Fruit fly (Drosophila melanogaster) whole organism, embryonic: ENCODE data around the gene Crtc.
A peak's percentile ranks its signal among the peaks of the same experiment; 100 is the strongest.

Experiments
- Aef1 ChIP-seq: fragments of 200-800 bp; sonication (Bioruptor generic); IDR thresholded peaks from 3 replicates; pipeline ENCODE4 v1.3.6; 2022; ENCODE audit warnings: missing biosample characterization, missing genetic modification characterization
- Asciz ChIP-seq: fragments of 200-800 bp; sonication (Bioruptor generic); optimal IDR thresholded peaks from 2 replicates; lab custom pipeline; 2017; ENCODE audit warnings: missing biosample characterization, mild to moderate bottlenecking, missing genetic modification characterization, missing genetic modification reagents
- BtbVII ChIP-seq: fragments of 200-800 bp; sonication (Bioruptor generic); optimal IDR thresholded peaks from 3 replicates; lab custom pipeline; 2017; ENCODE audit warnings: missing biosample characterization, mild to moderate bottlenecking, missing genetic modification characterization
- CG10267 ChIP-seq: fragments of 200-800 bp; sonication (Bioruptor generic); optimal IDR thresholded peaks from 2 replicates; lab custom pipeline; 2018; ENCODE audit warnings: missing biosample characterization, mild to moderate bottlenecking, missing genetic modification characterization, moderate library complexity
- CG10366 ChIP-seq: fragments of 200-800 bp; sonication (Bioruptor generic); IDR thresholded peaks from 2 replicates; pipeline ENCODE4 v1.3.6; 2022; ENCODE audit warnings: missing biosample characterization, missing genetic modification characterization
- CG11696 ChIP-seq: fragments of 200-800 bp; sonication (Bioruptor generic); IDR thresholded peaks from 2 replicates; pipeline ENCODE4 v1.3.6; 2022; ENCODE audit warnings: missing biosample characterization, missing genetic modification characterization
- CG13424 ChIP-seq: fragments of 200-800 bp; sonication (Bioruptor generic); optimal IDR thresholded peaks from 2 replicates; lab custom pipeline; 2019; ENCODE audit warnings: missing biosample characterization, mild to moderate bottlenecking, missing genetic modification characterization, moderate library complexity
- CG13894 ChIP-seq: fragments of 200-800 bp; sonication (Bioruptor generic); optimal IDR thresholded peaks from 3 replicates; lab custom pipeline; 2018; ENCODE audit warnings: missing biosample characterization, mild to moderate bottlenecking, missing genetic modification characterization, moderate library complexity
- CG16813 ChIP-seq: fragments of 200-800 bp; sonication (Bioruptor generic); IDR thresholded peaks from 3 replicates; pipeline ENCODE4 v1.3.6; 2022; ENCODE audit warnings: missing biosample characterization, missing genetic modification characterization; ENCODE audit not compliant: partially characterized antibody
- CG17612 ChIP-seq: fragments of 200-800 bp; sonication (Bioruptor generic); IDR thresholded peaks from 2 replicates; pipeline ENCODE4 v1.3.6; 2022; ENCODE audit warnings: missing biosample characterization, missing genetic modification characterization
- CG2202 ChIP-seq: fragments of 200-800 bp; sonication (Bioruptor generic); optimal IDR thresholded peaks from 2 replicates; lab custom pipeline; 2018; ENCODE audit warnings: missing biosample characterization, mild to moderate bottlenecking, missing genetic modification characterization
- CG32532 ChIP-seq: fragments of 200-800 bp; sonication (Bioruptor generic); IDR thresholded peaks from 2 replicates; pipeline ENCODE4 v1.3.6; 2022; ENCODE audit warnings: missing biosample characterization, missing genetic modification characterization
- CG6683 ChIP-seq: fragments of 200-800 bp; sonication (Bioruptor generic); optimal IDR thresholded peaks from 2 replicates; lab custom pipeline; 2017; ENCODE audit warnings: missing biosample characterization, mild to moderate bottlenecking, missing genetic modification characterization, missing genetic modification reagents
- CG6689 ChIP-seq: fragments of 200-800 bp; sonication (Bioruptor generic); IDR thresholded peaks from 2 replicates; pipeline ENCODE4 v1.3.6; 2022; ENCODE audit warnings: missing biosample characterization, missing genetic modification characterization
- CG7357 ChIP-seq: fragments of 200-800 bp; sonication (Bioruptor generic); IDR thresholded peaks from 3 replicates; pipeline ENCODE4 v1.3.6; 2022; ENCODE audit warnings: missing biosample characterization, missing genetic modification characterization
- CG7556 ChIP-seq: fragments of 200-800 bp; sonication (Bioruptor generic); optimal IDR thresholded peaks from 2 replicates; lab custom pipeline; 2017; ENCODE audit warnings: missing biosample characterization, mild to moderate bottlenecking, missing genetic modification characterization
- CG7839 ChIP-seq: fragments of 200-800 bp; sonication (Bioruptor generic); optimal IDR thresholded peaks from 3 replicates; lab custom pipeline; 2018; ENCODE audit warnings: missing biosample characterization, mild to moderate bottlenecking, missing genetic modification characterization, moderate library complexity
- CG9437 ChIP-seq: fragments of 200-800 bp; sonication (Bioruptor generic); optimal IDR thresholded peaks from 2 replicates; lab custom pipeline; 2018; ENCODE audit warnings: missing biosample characterization, mild to moderate bottlenecking, missing genetic modification characterization
- CoRest ChIP-seq: fragments of 200-800 bp; sonication (Bioruptor generic); optimal IDR thresholded peaks from 3 replicates; lab custom pipeline; 2018; ENCODE audit warnings: missing biosample characterization, mild to moderate bottlenecking, missing genetic modification characterization, moderate library complexity
- Dek ChIP-seq: fragments of 200-800 bp; sonication (Bioruptor generic); optimal IDR thresholded peaks from 3 replicates; lab custom pipeline; 2019; ENCODE audit warnings: missing biosample characterization, mild to moderate bottlenecking, missing genetic modification characterization, moderate library complexity
- Doc2 ChIP-seq: fragments of 200-800 bp; sonication (Bioruptor generic); IDR thresholded peaks from 2 replicates; pipeline ENCODE4 v1.3.6; 2022; ENCODE audit warnings: missing biosample characterization, missing genetic modification characterization
- Drgx ChIP-seq: fragments of 200-800 bp; sonication (Bioruptor generic); IDR thresholded peaks from 2 replicates; pipeline ENCODE4 v1.3.6; 2022; ENCODE audit warnings: missing biosample characterization, missing genetic modification characterization
- ERR ChIP-seq: fragments of 200-800 bp; sonication (Bioruptor generic); optimal IDR thresholded peaks from 2 replicates; lab custom pipeline; 2016; ENCODE audit warnings: missing biosample characterization, missing genetic modification characterization
- Ets65A ChIP-seq: fragments of 200-800 bp; sonication (Bioruptor generic); peaks from one replicate; lab custom pipeline; 2016; ENCODE audit warnings: missing biosample characterization, missing genetic modification characterization
- Lpt ChIP-seq: fragments of >200 bp; optimal IDR thresholded peaks from 2 replicates; lab custom pipeline; 2018; ENCODE audit warnings: missing biosample characterization, missing genetic modification characterization
- MBD-R2 ChIP-seq: fragments of 200-800 bp; sonication (Bioruptor generic); IDR thresholded peaks from 2 replicates; pipeline ENCODE4 v1.3.6; 2022; ENCODE audit warnings: missing biosample characterization, missing genetic modification characterization
- Max ChIP-seq: fragments of 200-800 bp; sonication (Bioruptor generic); optimal IDR thresholded peaks from 2 replicates; lab custom pipeline; 2016; ENCODE audit warnings: missing biosample characterization, mild to moderate bottlenecking, missing genetic modification characterization
- Trl ChIP-seq, 3 experiments: fragments of >200 bp in 2 of 3; fragments of 200-800 bp in 1 of 3; sonication (Bioruptor generic) in 1 of 3; optimal IDR thresholded peaks; 2 replicates in 1 of 3; 3 replicates in 2 of 3; lab custom pipeline; 2016 to 2017; ENCODE audit warnings: missing biosample characterization in 1 of 3, missing genetic modification characterization in 1 of 3
- Vsx1 ChIP-seq: fragments of 200-800 bp; sonication (Bioruptor generic); optimal IDR thresholded peaks from 2 replicates; lab custom pipeline; 2017; ENCODE audit warnings: missing biosample characterization, mild to moderate bottlenecking, missing genetic modification characterization, missing genetic modification reagents
- az2 ChIP-seq: fragments of 200-800 bp; sonication (Bioruptor generic); optimal IDR thresholded peaks from 3 replicates; lab custom pipeline; 2016; ENCODE audit warnings: missing biosample characterization, missing genetic modification characterization
- cas ChIP-seq: fragments of 200-800 bp; sonication (Bioruptor generic); IDR thresholded peaks from 2 replicates; pipeline ENCODE4 v1.3.6; 2022; ENCODE audit warnings: missing biosample characterization, missing genetic modification characterization
- corto ChIP-seq: fragments of 200-800 bp; sonication (Bioruptor generic); optimal IDR thresholded peaks from 2 replicates; lab custom pipeline; 2016; ENCODE audit warnings: missing biosample characterization, mild to moderate bottlenecking, missing genetic modification characterization, moderate library complexity
- croc ChIP-seq: fragments of 200-800 bp; sonication (Bioruptor generic); conservative IDR thresholded peaks from 3 replicates; pipeline ENCODE4 v1.3.6; 2022; ENCODE audit warnings: missing biosample characterization, missing genetic modification characterization
- disco-r ChIP-seq: fragments of 200-800 bp; sonication (Bioruptor generic); optimal IDR thresholded peaks from 2 replicates; lab custom pipeline; 2016; ENCODE audit warnings: missing biosample characterization, missing genetic modification characterization
- dmrt11E ChIP-seq: fragments of 200-800 bp; sonication (Bioruptor generic); optimal IDR thresholded peaks from 3 replicates; lab custom pipeline; 2018; ENCODE audit warnings: missing biosample characterization, mild to moderate bottlenecking, missing genetic modification characterization, moderate library complexity
- dpn ChIP-seq, 2 experiments: fragments of 200-800 bp; sonication (Bioruptor generic); optimal IDR thresholded peaks; 3 replicates each; lab custom pipeline; 2016; ENCODE audit warnings: missing biosample characterization in 2 of 2, missing genetic modification characterization in 2 of 2
- dysf ChIP-seq: fragments of 200-800 bp; sonication (Bioruptor generic); IDR thresholded peaks from 3 replicates; pipeline ENCODE4 v1.3.6; 2022; ENCODE audit warnings: missing biosample characterization, missing genetic modification characterization
- emc ChIP-seq: fragments of 200-800 bp; sonication (Bioruptor generic); optimal IDR thresholded peaks from 2 replicates; lab custom pipeline; 2016; ENCODE audit warnings: missing biosample characterization, missing genetic modification characterization
- fu2 ChIP-seq: fragments of 200-800 bp; sonication (Bioruptor generic); optimal IDR thresholded peaks from 2 replicates; lab custom pipeline; 2016; ENCODE audit warnings: missing biosample characterization, missing genetic modification characterization
- grau ChIP-seq: fragments of 200-800 bp; optimal IDR thresholded peaks from 3 replicates; lab custom pipeline; 2019; ENCODE audit warnings: missing biosample characterization, mild to moderate bottlenecking, missing genetic modification characterization, moderate library complexity
- kah ChIP-seq: fragments of 200-800 bp; sonication (Bioruptor generic); optimal IDR thresholded peaks from 2 replicates; lab custom pipeline; 2018; ENCODE audit warnings: missing biosample characterization, mild to moderate bottlenecking, missing genetic modification characterization
- lilli ChIP-seq: fragments of 200-800 bp; sonication (Bioruptor generic); optimal IDR thresholded peaks from 3 replicates; lab custom pipeline; 2016; ENCODE audit warnings: missing biosample characterization, missing genetic modification characterization
- psq ChIP-seq: fragments of 200-800 bp; sonication (Bioruptor generic); optimal IDR thresholded peaks from 2 replicates; lab custom pipeline; 2017; ENCODE audit warnings: missing biosample characterization, missing genetic modification characterization
- sisA ChIP-seq: fragments of 200-800 bp; sonication (Bioruptor generic); IDR thresholded peaks from 2 replicates; pipeline ENCODE4 v1.3.6; 2022; ENCODE audit warnings: missing biosample characterization, missing genetic modification characterization
- sqz ChIP-seq: fragments of 200-800 bp; sonication (Bioruptor generic); optimal IDR thresholded peaks from 3 replicates; lab custom pipeline; 2018; ENCODE audit warnings: missing biosample characterization, mild to moderate bottlenecking, missing genetic modification characterization
- tgo ChIP-seq: fragments of 200-800 bp; sonication (Bioruptor generic); IDR thresholded peaks from 3 replicates; pipeline ENCODE4 v1.3.6; 2022; ENCODE audit warnings: missing biosample characterization, missing genetic modification characterization
- tx ChIP-seq: fragments of 200-800 bp; sonication (Bioruptor generic); optimal IDR thresholded peaks from 2 replicates; lab custom pipeline; 2016; ENCODE audit warnings: missing biosample characterization, missing genetic modification characterization
- vvl ChIP-seq: fragments of 200-800 bp; sonication (Bioruptor generic); IDR thresholded peaks from 2 replicates; pipeline ENCODE4 v1.3.6; 2022; ENCODE audit warnings: missing biosample characterization, missing genetic modification characterization
- wdn ChIP-seq: fragments of 200-800 bp; sonication (Bioruptor generic); IDR thresholded peaks from 2 replicates; pipeline ENCODE4 v1.3.6; 2022; ENCODE audit warnings: missing biosample characterization, missing genetic modification characterization
- yki ChIP-seq: fragments of >200 bp; optimal IDR thresholded peaks from 3 replicates; lab custom pipeline; 2018

The Crtc gene

DNA sequence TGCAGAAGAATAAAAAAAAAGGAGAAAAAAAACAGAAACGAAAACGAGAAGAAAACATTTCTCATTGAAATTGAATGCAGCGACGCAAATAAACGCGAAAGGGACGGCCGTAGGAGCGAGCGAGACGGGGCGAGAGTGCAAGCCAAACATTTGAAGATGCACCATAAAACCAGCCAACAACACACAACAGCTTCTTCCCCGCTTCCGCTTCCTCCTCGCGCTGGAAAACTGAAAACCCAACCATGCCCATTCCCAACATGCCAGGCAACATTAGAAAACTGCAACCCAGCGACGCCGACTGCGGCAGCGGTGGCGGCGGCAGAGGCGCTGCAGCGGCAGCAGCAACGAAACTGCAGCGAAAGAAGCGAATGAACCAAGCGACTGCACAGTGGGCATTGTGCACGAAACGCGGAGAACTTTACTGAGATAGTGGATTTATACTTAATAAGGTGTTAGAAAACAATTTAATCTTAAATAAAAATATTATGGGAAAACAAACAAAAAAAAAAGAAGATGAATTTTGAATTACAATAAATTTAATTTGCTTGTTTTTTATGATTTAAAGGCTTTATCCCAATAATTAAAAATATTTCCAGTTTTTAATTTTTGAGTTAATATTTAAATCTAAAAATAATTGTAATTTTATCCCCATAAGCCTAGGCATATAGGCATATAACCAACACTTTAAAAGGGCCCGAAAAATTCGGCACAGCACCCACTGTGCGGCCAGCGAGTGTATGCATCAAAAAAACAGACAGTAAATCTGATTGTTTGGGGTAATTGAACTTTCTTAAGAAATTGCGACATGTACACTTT, 57.9 kb downstream of the Crtc start (continued):
- TF ChIP-seq MBD-R2 (GFP tag; lab: Robert Waterston, UW) (no peak), CG6689 (peak; percentile 51), CG32532 (GFP tag; lab: Robert Waterston, UW) (no peak), CG13894 (tag; lab: Kevin White, UChicago) (no peak), az2 (peak; percentile 82), CG10366 (GFP tag; lab: Robert Waterston, UW) (peak; percentile 21; the same call in 1 of the 2 replicates), CG7556 (peak; percentile 73), Dek (tag; lab: Kevin White, UChicago) (no peak), dpn (GFP tag; optimal IDR thresholded peaks at IDR 0.05; lab: Kevin White, UChicago) (peak in 1 of 2 experiments; percentile 53), Max (GFP tag; lab: Kevin White, UChicago) (peak; percentile 23), CG10267 (tag; lab: Kevin White, UChicago) (peak; percentile 74), BtbVII (GFP tag; lab: Kevin White, UChicago) (peak; percentile 42), CG13424 (peak; percentile 78), ERR (GFP tag; lab: Kevin White, UChicago) (no peak), grau (tag; lab: Kevin White, UChicago) (peak; percentile 63), vvl (GFP tag; lab: Robert Waterston, UW) (peak; percentile 55; the same call in 1 of the 2 replicates), CG7357 (GFP tag; lab: Robert Waterston, UW) (0 out of 3 replicates have a peak, but pooled peaks have one; percentile 49), Trl (optimal IDR thresholded peaks at IDR 0.05; lab: Kevin White, UChicago) (no peak), Trl (GFP tag; optimal IDR thresholded peaks at IDR 0.05; lab: Kevin White, UChicago) (no peak), kah (GFP tag; lab: Kevin White, UChicago) (peak; percentile 24), CG2202 (tag; lab: Kevin White, UChicago) (peak; percentile 63), Asciz (GFP tag; lab: Kevin White, UChicago) (peak; percentile 71), Vsx1 (GFP tag; lab: Kevin White, UChicago) (peak; percentile 7), yki (lab: Kevin White, UChicago) (no peak), tgo (GFP tag; lab: Robert Waterston, UW) (peak; percentile 25; the same call in 1 of the 3 replicates), croc (GFP tag; lab: Robert Waterston, UW) (peak; percentile 45; the same call in 2 of the 3 replicates), disco-r (GFP tag; lab: Kevin White, UChicago) (no peak), CG11696 (GFP tag; lab: Robert Waterston, UW) (no peak), Doc2 (no peak), wdn (GFP tag; lab: Robert Waterston, UW) (no peak), dmrt11E (tag; lab: Kevin White, UChicago) (peak; percentile 86), corto (GFP tag; lab: Kevin White, UChicago) (peak; percentile 70), fu2 (no peak), Ets65A (GFP tag; lab: Kevin White, UChicago) (peak; percentile 71), CG6683 (GFP tag; lab: Kevin White, UChicago) (no peak), Aef1 (GFP tag; lab: Robert Waterston, UW) (no peak), sqz (GFP tag; lab: Kevin White, UChicago) (peak; percentile 68), sisA (peak; percentile 46; the same call in 1 of the 2 replicates), cas (GFP tag; lab: Robert Waterston, UW) (no peak), CG7839 (tag; lab: Kevin White, UChicago) (peak; percentile 82), Lpt (GFP tag; lab: Kevin White, UChicago) (no peak), psq (GFP tag; lab: Kevin White, UChicago) (peak; percentile 1), Drgx (peak; percentile 82), tx (GFP tag; lab: Kevin White, UChicago) (no peak), CoRest (tag; lab: Kevin White, UChicago) (peak; percentile 86), dysf (GFP tag; lab: Robert Waterston, UW) (peak; percentile 30; the same call in 1 of the 3 replicates), emc (GFP tag; lab: Kevin White, UChicago) (no peak), CG17612 (GFP tag; lab: Robert Waterston, UW) (no peak), lilli (peak; percentile 33), CG16813 (GFP tag; lab: Robert Waterston, UW) (no peak), CG9437 (peak; percentile 83)
